Fruit fly (Drosophila melanogaster): ENCODE measurements around the gene mRpS14.

The mRpS14 gene

dm6 chrX:19448297-19448696, 31.7 kb downstream of the mRpS14 start:
- no peak for TF ChIP-seq psq (optimal IDR thresholded peaks at IDR 0.05)
- no peak for TF ChIP-seq CG8478 (optimal IDR thresholded peaks at IDR 0.05)
- TF ChIP-seq pan (optimal IDR thresholded peaks at IDR 0.05): no peak
- TF ChIP-seq usp (GFP tag; optimal IDR thresholded peaks at IDR 0.05): no peak
- TF ChIP-seq EcR (GFP tag; optimal IDR thresholded peaks at IDR 0.05): no peak
- TF ChIP-seq Dll (optimal IDR thresholded peaks at IDR 0.05): no peak

- TF ChIP-seq EcR (GFP tag; optimal IDR thresholded peaks at IDR 0.05) (no peak), usp (GFP tag; optimal IDR thresholded peaks at IDR 0.05) (no peak), Dll (optimal IDR thresholded peaks at IDR 0.05) (no peak), pan (optimal IDR thresholded peaks at IDR 0.05) (no peak), CG8478 (optimal IDR thresholded peaks at IDR 0.05) (no peak), psq (optimal IDR thresholded peaks at IDR 0.05) (no peak)
Measured at dm6 chrX:19433766-19434165, 46.3 kb downstream of the mRpS14 start.

Data from whole organism.